Worm (Caenorhabditis elegans): Measurements from ENCODE around the gene F58F9.1.

DNA sequence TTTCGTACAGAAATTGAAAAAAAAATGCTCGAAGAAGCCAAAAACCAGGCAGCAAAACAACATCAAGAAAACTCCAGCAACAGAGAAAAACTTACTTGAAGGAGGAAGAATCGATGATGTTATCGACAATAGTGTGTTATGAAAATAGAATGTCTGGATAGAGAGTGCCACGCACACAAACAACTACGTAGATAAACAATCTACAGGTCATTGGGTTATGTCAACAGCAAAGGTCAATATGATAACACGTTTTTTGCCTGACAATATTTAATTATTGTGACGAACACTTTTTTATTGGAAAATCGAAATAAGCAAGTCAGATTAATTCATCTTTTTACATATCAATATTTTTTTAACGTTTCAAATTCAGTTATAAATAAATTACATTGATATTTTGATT is 29.8 kb downstream of the F58F9.1 start, which contains the start of gene sams-5:
- no peak for TF ChIP-seq W03F9.2 (tag; optimal IDR thresholded peaks at IDR 0.05)
- no peak for TF ChIP-seq dao-5 (tag; optimal IDR thresholded peaks at IDR 0.05)
